Worm (Caenorhabditis elegans) whole organism, early embryonic: ENCODE measurements around the gene grk-2.

Source experiments
- ama-1 ChIP-seq: fragments of 150-350 bp; optimal IDR thresholded peaks from 2 replicates; lab custom pipeline; 2014
- hmbx-1 ChIP-seq: sonication (generic microtip); optimal IDR thresholded peaks from 2 replicates; lab custom pipeline; 2016; ENCODE audit warnings: mild to moderate bottlenecking, missing genetic modification characterization, missing compliant biosample characterization
- sea-1 ChIP-seq: fragments of 200-800 bp; sonication (Bioruptor generic); conservative IDR thresholded peaks from 2 replicates; pipeline ENCODE4 v1.3.6; 2022; ENCODE audit warnings: missing genetic modification characterization, missing compliant biosample characterization

ce11 chrIII:675413-675812, 509 bp upstream of the grk-2 start:
- TF ChIP-seq hmbx-1 (no peak), ama-1 (lab: Kevin White, UChicago) (no peak), sea-1 (GFP tag; lab: Robert Waterston, UW) (no peak)
